Worm (Caenorhabditis elegans): ENCODE data around the gene sru-8.

- no peak for TF ChIP-seq hmg-4 (GFP tag; optimal IDR thresholded peaks at IDR 0.05)
- no peak for TF ChIP-seq ceh-36 (tag; optimal IDR thresholded peaks at IDR 0.05)
- TF ChIP-seq ama-1 (optimal IDR thresholded peaks at IDR 0.05): no peak
- TF ChIP-seq ets-7 (tag; optimal IDR thresholded peaks at IDR 0.05): no peak
- no peak for TF ChIP-seq tra-4 (tag; optimal IDR thresholded peaks at IDR 0.05)
These were observed 41.7 kb upstream of the sru-8 start, which contains the start of gene F46B6.10 for ce11 chrV:9801965-9802364.

All from whole organism, early embryonic.